Fruit fly (Drosophila melanogaster): Measurements from ENCODE around the gene CG14252.

DNA sequence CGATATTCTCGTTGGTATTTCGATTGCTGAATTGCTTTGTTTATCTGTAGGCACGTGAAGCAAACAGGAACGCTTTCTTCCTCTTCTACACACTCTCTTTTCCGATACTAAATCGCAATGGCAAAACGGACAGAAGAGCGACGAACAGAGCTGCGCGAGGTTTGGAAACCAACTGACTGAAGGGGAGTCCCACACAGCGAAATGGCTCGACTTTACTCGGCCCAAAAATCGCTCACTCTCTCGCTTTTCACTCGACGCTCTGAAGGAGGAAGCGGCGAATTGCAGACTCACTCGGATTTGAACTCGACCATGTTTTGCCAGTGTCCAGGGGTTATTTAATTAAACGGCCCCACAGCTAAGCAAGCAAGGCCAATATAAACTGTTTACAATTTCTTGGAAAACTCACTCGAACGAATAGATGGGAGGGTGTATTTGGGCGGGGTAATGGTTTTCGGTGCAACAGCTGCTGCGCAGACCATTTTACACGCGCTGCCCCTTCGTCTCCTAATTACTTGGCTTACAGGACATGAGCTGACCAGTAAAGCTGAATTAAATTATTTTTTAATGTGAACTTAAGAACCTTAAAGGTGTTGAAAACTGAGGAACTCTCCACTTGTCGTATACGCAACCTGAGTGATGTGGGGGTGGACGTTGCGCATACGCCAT is 13.1 kb downstream of the CG14252 start, which contains the start of gene CG6330:
- TF ChIP-seq CG8478 (optimal IDR thresholded peaks at IDR 0.05) (no peak), CTCF (optimal IDR thresholded peaks at IDR 0.05) (no peak)
